Worm (Caenorhabditis elegans) whole organism, L4 larva: ENCODE measurements around the gene K08E4.3.

Source experiments
- F26F4.8 ChIP-seq: fragments of 200-800 bp; sonication (Bioruptor generic); conservative IDR thresholded peaks from 2 replicates; pipeline ENCODE4 v1.3.6; 2022; ENCODE audit warnings: missing genetic modification characterization, missing compliant biosample characterization
- F37D6.2 ChIP-seq: sonication (generic microtip); optimal IDR thresholded peaks from 2 replicates; lab custom pipeline; 2016; ENCODE audit warnings: mild to moderate bottlenecking, missing genetic modification characterization, missing compliant biosample characterization
- F44E2.7 ChIP-seq: fragments of 200-800 bp; sonication (Bioruptor generic); IDR thresholded peaks from 2 replicates; pipeline ENCODE4 v2.1.2; 2022; ENCODE audit warnings: missing genetic modification characterization, missing compliant biosample characterization
- F49E8.2 ChIP-seq: sonication (generic microtip); optimal IDR thresholded peaks from 2 replicates; lab custom pipeline; 2016; ENCODE audit warnings: missing compliant biosample characterization, mild to moderate bottlenecking, missing genetic modification characterization, borderline replicate concordance
- Y75B8A.6 ChIP-seq: fragments of 200-800 bp; sonication (Bioruptor generic); IDR thresholded peaks from 2 replicates; pipeline ENCODE4 v1.3.6; 2022; ENCODE audit warnings: missing genetic modification reagents, missing genetic modification characterization, missing compliant biosample characterization
- arid-1 ChIP-seq: fragments of 200-800 bp; sonication (Bioruptor generic); conservative IDR thresholded peaks from 2 replicates; pipeline ENCODE4 v1.3.6; 2022; ENCODE audit warnings: missing genetic modification reagents, missing genetic modification characterization, missing compliant biosample characterization
- attf-4 ChIP-seq: sonication (generic microtip); optimal IDR thresholded peaks from 3 replicates; lab custom pipeline; 2017; ENCODE audit warnings: missing biosample characterization, missing genetic modification characterization
- ceh-20 ChIP-seq: fragments of 200-800 bp; sonication (Bioruptor generic); IDR thresholded peaks from 2 replicates; pipeline ENCODE4 v1.3.6; 2022; ENCODE audit warnings: missing genetic modification reagents, missing genetic modification characterization, missing compliant biosample characterization
- ceh-28 ChIP-seq: fragments of 150-350 bp; optimal IDR thresholded peaks from 2 replicates; lab custom pipeline; 2014; ENCODE audit warnings: missing biosample characterization, missing genetic modification reagents, missing genetic modification characterization
- ceh-44 ChIP-seq: fragments of 200-800 bp; sonication (Bioruptor generic); IDR thresholded peaks from 2 replicates; pipeline ENCODE4 v1.3.6; 2022; ENCODE audit warnings: missing genetic modification reagents, missing genetic modification characterization, missing compliant biosample characterization
- ceh-62 ChIP-seq: sonication (generic microtip); optimal IDR thresholded peaks from 2 replicates; lab custom pipeline; 2017; ENCODE audit warnings: missing biosample characterization, missing genetic modification characterization
- ces-1 ChIP-seq: fragments of 150-350 bp; sonication (generic microtip); optimal IDR thresholded peaks from 4 replicates; lab custom pipeline; 2014; ENCODE audit warnings: missing biosample characterization, missing genetic modification reagents, missing genetic modification characterization
- daf-16 ChIP-seq, 3 experiments: sonication (generic microtip); optimal IDR thresholded peaks; 2 replicates each; lab custom pipeline; 2016 to 2017; ENCODE audit warnings: missing genetic modification characterization in 3 of 3, missing genetic modification reagents in 3 of 3, mild to moderate bottlenecking in 2 of 3, missing compliant biosample characterization in 2 of 3, missing biosample characterization in 1 of 3, moderate library complexity in 1 of 3
- daf-8 ChIP-seq: fragments of 200-800 bp; sonication (Bioruptor generic); IDR thresholded peaks from 2 replicates; pipeline ENCODE4 v1.3.6; 2022; ENCODE audit warnings: missing genetic modification characterization, missing compliant biosample characterization
- dmd-6 ChIP-seq: fragments of 200-800 bp; sonication (Bioruptor generic); IDR thresholded peaks from 2 replicates; pipeline ENCODE4 v1.3.6; 2022; ENCODE audit warnings: missing genetic modification reagents, missing genetic modification characterization, missing compliant biosample characterization
- dve-1 ChIP-seq: sonication (generic microtip); optimal IDR thresholded peaks from 2 replicates; lab custom pipeline; 2017; ENCODE audit warnings: antibody characterized with exemption, mild to moderate bottlenecking, missing genetic modification characterization, missing compliant biosample characterization; ENCODE audit not compliant: insufficient read depth
- fos-1 ChIP-seq: fragments of 150-350 bp; optimal IDR thresholded peaks from 2 replicates; lab custom pipeline; 2014; ENCODE audit warnings: missing biosample characterization, missing genetic modification characterization
- hlh-30 ChIP-seq: sonication (generic microtip); optimal IDR thresholded peaks from 2 replicates; lab custom pipeline; 2017; ENCODE audit warnings: antibody characterized with exemption, mild to moderate bottlenecking, missing genetic modification characterization, missing compliant biosample characterization; ENCODE audit not compliant: insufficient read depth
- hmg-1.1 ChIP-seq: fragments of 200-800 bp; sonication (Bioruptor generic); IDR thresholded peaks from 2 replicates; pipeline ENCODE4 v1.3.6; 2022; ENCODE audit warnings: missing genetic modification reagents, missing genetic modification characterization, missing compliant biosample characterization
- jun-1 ChIP-seq: fragments of 150-350 bp; optimal IDR thresholded peaks from 2 replicates; lab custom pipeline; 2014; ENCODE audit warnings: missing biosample characterization, missing genetic modification reagents, missing genetic modification characterization
- lin-13 ChIP-seq: fragments of 150-350 bp; optimal IDR thresholded peaks from 2 replicates; lab custom pipeline; 2014; ENCODE audit warnings: missing biosample characterization, missing genetic modification reagents, missing genetic modification characterization
- lin-15B ChIP-seq: fragments of 150-350 bp; sonication (generic microtip); optimal IDR thresholded peaks from 3 replicates; lab custom pipeline; 2014; ENCODE audit warnings: missing biosample characterization, missing genetic modification characterization
- lin-39 ChIP-seq: fragments of 150-350 bp; optimal IDR thresholded peaks from 2 replicates; lab custom pipeline; 2014; ENCODE audit warnings: missing biosample characterization, missing genetic modification reagents, missing genetic modification characterization
- lir-3 ChIP-seq: sonication (generic microtip); optimal IDR thresholded peaks from 2 replicates; lab custom pipeline; 2016; ENCODE audit warnings: mild to moderate bottlenecking, missing genetic modification characterization, missing compliant biosample characterization
- madf-9 ChIP-seq: fragments of 200-800 bp; sonication (Bioruptor generic); conservative IDR thresholded peaks from 2 replicates; pipeline ENCODE4 v1.3.6; 2022; ENCODE audit warnings: missing genetic modification reagents, missing genetic modification characterization, missing compliant biosample characterization
- mdl-1 ChIP-seq, 2 experiments: fragments of 150-350 bp in 1 of 2; sonication (generic microtip) in 1 of 2; optimal IDR thresholded peaks; 2 replicates each; lab custom pipeline; 2014 to 2017; ENCODE audit warnings: missing biosample characterization in 2 of 2, missing genetic modification characterization in 2 of 2
- mep-1 ChIP-seq: fragments of 150-350 bp; sonication (generic microtip); optimal IDR thresholded peaks from 3 replicates; lab custom pipeline; 2014; ENCODE audit warnings: missing biosample characterization, missing genetic modification characterization
- mxl-3 ChIP-seq: fragments of 200-800 bp; sonication (Bioruptor generic); optimal IDR thresholded peaks from 2 replicates; lab custom pipeline; 2018; ENCODE audit warnings: mild to moderate bottlenecking, missing genetic modification characterization, missing compliant biosample characterization
- nhr-102 ChIP-seq: sonication (generic microtip); optimal IDR thresholded peaks from 2 replicates; lab custom pipeline; 2016; ENCODE audit warnings: mild to moderate bottlenecking, missing genetic modification characterization, moderate library complexity, missing compliant biosample characterization
- nhr-11 ChIP-seq: fragments of 150-350 bp; optimal IDR thresholded peaks from 2 replicates; lab custom pipeline; 2014; ENCODE audit warnings: missing biosample characterization, missing genetic modification characterization
- nhr-25 ChIP-seq: sonication (generic microtip); optimal IDR thresholded peaks from 2 replicates; lab custom pipeline; 2017; ENCODE audit warnings: missing genetic modification characterization, mild to moderate bottlenecking, missing compliant biosample characterization, antibody characterized with exemption, moderate library complexity, borderline replicate concordance; ENCODE audit not compliant: insufficient read depth
- nhr-28 ChIP-seq: fragments of 150-350 bp; optimal IDR thresholded peaks from 2 replicates; lab custom pipeline; 2014; ENCODE audit warnings: missing biosample characterization, missing genetic modification characterization
- nhr-48 ChIP-seq: sonication (generic microtip); optimal IDR thresholded peaks from 2 replicates; lab custom pipeline; 2016; ENCODE audit warnings: mild to moderate bottlenecking, missing genetic modification characterization, missing compliant biosample characterization
- nhr-76 ChIP-seq: fragments of 150-350 bp; optimal IDR thresholded peaks from 2 replicates; lab custom pipeline; 2014; ENCODE audit warnings: missing biosample characterization, missing genetic modification characterization
- php-3 ChIP-seq: fragments of 200-800 bp; sonication (Bioruptor generic); IDR thresholded peaks from 2 replicates; pipeline ENCODE4 v1.3.6; 2022; ENCODE audit warnings: missing genetic modification reagents, missing genetic modification characterization, missing compliant biosample characterization
- rbr-2 ChIP-seq: sonication (generic microtip); optimal IDR thresholded peaks from 2 replicates; lab custom pipeline; 2016; ENCODE audit warnings: missing genotype, missing genetic modification characterization, missing compliant biosample characterization
- skn-1 ChIP-seq: fragments of 150-350 bp; optimal IDR thresholded peaks from 2 replicates; lab custom pipeline; 2014; ENCODE audit warnings: missing biosample characterization, missing genetic modification characterization
- spr-3 ChIP-seq: fragments of 200-800 bp; sonication (Bioruptor generic); optimal IDR thresholded peaks from 2 replicates; lab custom pipeline; 2018; ENCODE audit warnings: mild to moderate bottlenecking, missing genetic modification characterization, missing compliant biosample characterization
- tag-97 ChIP-seq: fragments of 200-800 bp; sonication (Bioruptor generic); IDR thresholded peaks from 2 replicates; pipeline ENCODE4 v1.3.6; 2022; ENCODE audit warnings: missing genetic modification characterization, missing compliant biosample characterization
- tra-1 ChIP-seq: fragments of 200-800 bp; sonication (Bioruptor generic); IDR thresholded peaks from 2 replicates; pipeline ENCODE4 v1.3.6; 2022; ENCODE audit warnings: missing genetic modification reagents, missing genetic modification characterization, missing compliant biosample characterization
- unc-62 ChIP-seq, 3 experiments: fragments of 150-350 bp in 1 of 3; sonication (generic microtip); optimal IDR thresholded peaks in 2 of 3; peaks in 1 of 3; 1 replicate in 1 of 3; 2 replicates in 2 of 3; lab custom pipeline; 2014 to 2017; ENCODE audit warnings: missing biosample characterization in 3 of 3, missing genetic modification characterization in 3 of 3, missing genetic modification reagents in 3 of 3, missing genotype in 1 of 3

Gene K08E4.3

DNA sequence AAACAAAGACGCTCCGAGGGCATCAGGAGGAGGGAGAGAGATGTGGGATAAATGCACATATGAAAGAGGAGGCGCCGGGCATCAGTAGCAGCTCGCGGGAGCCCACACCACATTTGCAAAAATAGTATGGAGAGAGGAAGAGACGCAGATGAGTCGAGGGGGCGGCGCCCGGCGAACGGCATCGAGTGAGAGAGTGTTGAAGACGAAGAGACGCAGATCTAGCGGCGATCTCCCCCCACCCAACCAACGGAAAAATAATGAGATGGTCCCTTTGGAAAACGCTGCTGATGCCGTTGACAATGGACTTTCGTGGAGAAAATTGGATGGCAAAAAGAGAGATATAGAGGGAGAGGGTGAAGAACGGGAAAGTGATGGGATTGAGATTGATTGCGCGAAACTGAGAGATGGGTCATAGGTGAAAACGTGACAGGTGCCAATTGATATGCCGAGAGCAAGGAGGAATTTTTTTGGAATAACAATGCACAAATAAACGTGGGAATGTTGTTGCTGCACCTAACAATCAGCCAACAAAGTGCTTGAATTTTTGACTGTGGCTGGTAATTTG is 45.0 kb upstream of the K08E4.3 start (continued):
- TF ChIP-seq ceh-28 (no peak), unc-62 (GFP tag; optimal IDR thresholded peaks at IDR 0.05 in 1 of 2; lab: Kevin White, UChicago) (peak in 1 of 2 experiments; percentile 0), unc-62 (tag; optimal IDR thresholded peaks at IDR 0.05; lab: Kevin White, UChicago) (no peak), ceh-20 (no peak), lin-13 (no peak), tra-1 (GFP tag; lab: Robert Waterston, UW) (peak; percentile 25; the same call in 1 of the 2 replicates), hmg-1.1 (GFP tag; lab: Robert Waterston, UW) (0 out of 2 replicates have a peak, but pooled peaks have one; percentile 12)

DNA sequence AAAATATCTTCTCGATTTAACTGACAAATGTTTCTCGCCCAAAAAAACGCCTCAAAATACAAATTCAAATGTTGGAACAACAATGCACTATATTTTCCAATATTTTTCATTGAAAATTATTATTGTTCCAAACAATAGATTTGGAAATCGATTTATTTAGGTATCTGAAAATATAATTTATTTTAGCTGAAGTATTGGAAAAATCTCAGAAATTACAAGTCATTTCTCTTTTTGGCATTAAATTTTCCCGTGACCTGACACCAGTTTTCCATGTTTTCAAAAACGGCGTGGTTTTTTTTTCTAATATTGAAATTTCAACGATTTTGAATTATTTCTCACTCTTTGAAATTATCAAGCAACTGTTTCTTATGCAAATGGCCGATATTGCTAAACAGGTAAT is 44.4 kb upstream of the K08E4.3 start, which contains the start of gene spe-17:
spe-17 (plus strand) TSS at position 301 of the 400 bp plus-strand sequence.
- TF ChIP-seq nhr-76 (tag; lab: Kevin White, UChicago) (no peak), nhr-11 (no peak), jun-1 (tag; lab: Kevin White, UChicago) (no peak), skn-1 (no peak), dmd-6 (GFP tag; lab: Robert Waterston, UW) (no peak), spr-3 (no peak), mep-1 (tag; lab: Kevin White, UChicago) (no peak), F37D6.2 (tag; lab: Kevin White, UChicago) (no peak), lin-39 (tag; lab: Kevin White, UChicago) (no peak), madf-9 (GFP tag; lab: Robert Waterston, UW) (no peak), Y75B8A.6 (GFP tag; lab: Robert Waterston, UW) (no peak)

DNA sequence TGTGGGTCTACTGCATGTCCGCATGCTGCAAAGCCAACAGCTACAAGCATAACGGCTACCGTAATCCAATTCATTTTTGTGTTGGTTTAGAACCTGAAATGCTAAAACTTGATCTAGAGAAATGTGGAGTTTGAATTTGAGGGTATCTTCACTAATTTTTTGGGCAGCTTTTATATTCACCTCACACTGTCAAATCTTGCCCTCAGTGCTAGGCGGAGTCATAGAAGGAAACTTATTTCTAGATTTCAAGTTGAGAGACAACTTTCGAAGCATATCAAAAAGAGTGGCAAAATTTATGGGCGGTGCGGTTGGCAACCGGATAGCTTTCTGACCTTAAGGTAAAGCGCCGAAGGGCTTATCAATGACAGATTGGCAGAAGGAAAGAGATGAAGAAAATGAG is 42.0 kb upstream of the K08E4.3 start, which contains the start of gene lips-6:
lips-6 (minus strand) TSS at position 101 of the 400 bp plus-strand sequence.
- TF ChIP-seq php-3 (GFP tag; lab: Robert Waterston, UW) = no peak
- TF ChIP-seq ceh-44 (GFP tag; lab: Robert Waterston, UW) = no peak
- no peak for TF ChIP-seq ceh-62 (tag; lab: Kevin White, UChicago)
- TF ChIP-seq daf-8 (GFP tag; lab: Robert Waterston, UW) = no peak
- TF ChIP-seq daf-16 (GFP tag; optimal IDR thresholded peaks at IDR 0.05; lab: Kevin White, UChicago) = no peak
- no peak for TF ChIP-seq daf-16 (tag; optimal IDR thresholded peaks at IDR 0.05; lab: Kevin White, UChicago)

DNA sequence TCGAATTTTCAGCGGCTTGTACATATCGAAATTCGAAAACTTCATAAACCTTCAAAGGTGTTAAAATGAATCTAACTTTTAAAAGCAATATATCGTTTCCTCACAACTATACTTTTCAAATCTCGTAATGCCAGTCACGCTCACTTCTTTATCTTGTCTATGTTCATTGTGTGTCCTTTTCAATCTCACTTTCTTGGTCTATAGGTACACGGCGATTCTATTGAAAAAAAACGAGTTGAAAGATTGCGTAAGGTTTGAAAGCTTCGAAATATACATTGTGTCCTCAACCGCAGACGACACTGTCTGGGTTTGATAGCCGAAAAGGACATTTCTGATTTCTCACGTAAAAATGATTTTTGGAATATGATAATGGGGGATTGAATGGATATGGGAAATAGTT is 38.6 kb upstream of the K08E4.3 start:
- TF ChIP-seq lir-3 (tag; lab: Kevin White, UChicago) = no peak
- TF ChIP-seq unc-62 (GFP tag; optimal IDR thresholded peaks at IDR 0.05 in 1 of 2; lab: Kevin White, UChicago) = peak in 1 of 2 experiments; percentile 84
- TF ChIP-seq unc-62 (tag; optimal IDR thresholded peaks at IDR 0.05; lab: Kevin White, UChicago) = no peak

DNA sequence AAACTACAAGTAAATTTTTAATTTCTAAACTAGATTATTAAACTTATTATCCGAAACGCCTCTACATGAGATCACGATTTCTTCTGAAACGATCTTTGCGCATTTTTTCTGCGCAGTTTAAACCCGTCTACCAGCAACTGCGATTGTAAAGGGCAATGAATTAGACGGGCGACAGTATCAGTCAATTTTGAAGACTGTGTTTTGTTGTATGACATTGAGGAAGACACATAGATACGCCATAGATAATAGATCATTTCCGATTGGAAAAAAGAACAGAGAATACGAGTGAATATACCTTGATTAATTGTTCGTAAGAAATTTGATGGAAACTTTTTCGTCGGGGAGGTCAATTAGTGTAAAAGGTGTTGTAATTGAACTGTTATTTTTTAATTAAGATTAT is 36.2 kb upstream of the K08E4.3 start:
- TF ChIP-seq hlh-30 (tag; lab: Kevin White, UChicago) (no peak), mdl-1 (tag; optimal IDR thresholded peaks at IDR 0.05; lab: Kevin White, UChicago) (peak in 1 of 2 experiments; percentile 46), F49E8.2 (no peak), nhr-25 (peak; percentile 47), nhr-48 (tag; lab: Kevin White, UChicago) (peak; percentile 5), nhr-28 (tag; lab: Kevin White, UChicago) (peak; percentile 57)

DNA sequence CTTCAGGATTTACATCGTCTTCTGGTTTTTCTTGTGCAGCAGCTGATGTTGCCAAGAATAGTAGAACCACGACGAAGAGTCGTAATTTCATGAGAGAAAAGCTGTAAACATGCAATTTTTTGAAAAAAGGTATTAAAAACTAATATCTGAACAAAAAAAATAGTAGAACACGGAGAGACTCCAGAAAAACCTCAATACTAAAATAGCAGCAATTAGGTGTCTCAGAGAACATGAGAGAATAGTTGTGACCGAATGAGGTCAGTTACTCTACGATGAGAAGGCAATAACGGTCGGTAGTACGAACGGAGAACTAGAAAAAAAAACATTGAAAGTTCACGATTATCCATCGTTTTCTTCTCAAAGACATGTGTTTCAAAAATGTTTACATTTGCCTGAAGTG is 28.5 kb upstream of the K08E4.3 start, which contains the start of gene tgn-38:
tgn-38 (minus strand) TSS at position 101 of the 400 bp plus-strand sequence.
- no peak for TF ChIP-seq lin-15B (tag; lab: Kevin White, UChicago)
- TF ChIP-seq dve-1 (tag; lab: Kevin White, UChicago) = no peak
- TF ChIP-seq F44E2.7 (GFP tag; lab: Robert Waterston, UW) = no peak
- no peak for TF ChIP-seq F26F4.8
- no peak for TF ChIP-seq fos-1 (tag; lab: Kevin White, UChicago)
- TF ChIP-seq mxl-3 (GFP tag; lab: Kevin White, UChicago) = no peak
- no peak for TF ChIP-seq nhr-102 (tag; lab: Kevin White, UChicago)
- no peak for TF ChIP-seq php-3 (GFP tag; lab: Robert Waterston, UW)
- no peak for TF ChIP-seq arid-1 (GFP tag; lab: Robert Waterston, UW)
- no peak for TF ChIP-seq lir-3 (tag; lab: Kevin White, UChicago)
- TF ChIP-seq rbr-2 = no peak
- TF ChIP-seq tag-97 (GFP tag; lab: Robert Waterston, UW) = no peak
- no peak for TF ChIP-seq madf-9 (GFP tag; lab: Robert Waterston, UW)
- TF ChIP-seq attf-4 (tag; lab: Kevin White, UChicago) = no peak
- no peak for TF ChIP-seq ces-1
